Worm (Caenorhabditis elegans) whole organism, L1 larva: ENCODE data around the gene lec-6.

Experiments
- C16A3.4 ChIP-seq: fragments of 150-350 bp; optimal IDR thresholded peaks from 2 replicates; lab custom pipeline; 2014; ENCODE audit warnings: missing biosample characterization, missing genetic modification characterization
- C34B4.2 ChIP-seq: sonication (generic microtip); optimal IDR thresholded peaks from 2 replicates; lab custom pipeline; 2017; ENCODE audit warnings: mild to moderate bottlenecking, missing genetic modification characterization, missing compliant biosample characterization
- aha-1 ChIP-seq: fragments of 150-350 bp; optimal IDR thresholded peaks from 2 replicates; lab custom pipeline; 2014; ENCODE audit warnings: missing biosample characterization, missing genetic modification characterization
- alr-1 ChIP-seq: fragments of 200-800 bp; sonication (Bioruptor generic); optimal IDR thresholded peaks from 2 replicates; lab custom pipeline; 2018; ENCODE audit warnings: borderline replicate concordance, mild to moderate bottlenecking, missing genetic modification characterization, missing compliant biosample characterization
- ama-1 ChIP-seq: fragments of 150-350 bp; optimal IDR thresholded peaks from 2 replicates; lab custom pipeline; 2014
- blmp-1 ChIP-seq: fragments of 150-350 bp; optimal IDR thresholded peaks from 2 replicates; lab custom pipeline; 2014; ENCODE audit warnings: missing biosample characterization, missing genetic modification characterization
- ceh-8 ChIP-seq: fragments of 200-800 bp; sonication (Bioruptor generic); optimal IDR thresholded peaks from 2 replicates; lab custom pipeline; 2018; ENCODE audit warnings: mild to moderate bottlenecking, missing genetic modification characterization, moderate library complexity, missing compliant biosample characterization
- ceh-82 ChIP-seq, 3 experiments: fragments of 150-350 bp in 1 of 3; sonication (generic microtip) in 2 of 3; optimal IDR thresholded peaks; 2 replicates each; lab custom pipeline; 2014 to 2017; ENCODE audit warnings: missing biosample characterization in 3 of 3, missing genetic modification characterization in 3 of 3
- ceh-88 ChIP-seq: fragments of 200-800 bp; sonication (Bioruptor generic); IDR thresholded peaks from 2 replicates; pipeline ENCODE4 v1.3.6; 2022; ENCODE audit warnings: missing genetic modification characterization, missing compliant biosample characterization
- ceh-90 ChIP-seq: sonication (generic microtip); optimal IDR thresholded peaks from 2 replicates; lab custom pipeline; 2016; ENCODE audit warnings: missing genetic modification characterization, missing compliant biosample characterization
- ces-1 ChIP-seq: fragments of 150-350 bp; optimal IDR thresholded peaks from 2 replicates; lab custom pipeline; 2014; ENCODE audit warnings: missing biosample characterization, missing genetic modification reagents, missing genetic modification characterization
- dpl-1 ChIP-seq, 3 experiments: fragments of 150-350 bp in 2 of 3; sonication (generic microtip) in 1 of 3; optimal IDR thresholded peaks; 2 replicates each; lab custom pipeline; 2014 to 2017; ENCODE audit warnings: missing biosample characterization in 3 of 3, missing genetic modification characterization in 3 of 3, missing genetic modification reagents in 3 of 3
- efl-3 ChIP-seq: fragments of 200-800 bp; sonication (Bioruptor generic); optimal IDR thresholded peaks from 2 replicates; lab custom pipeline; 2018; ENCODE audit warnings: mild to moderate bottlenecking, missing genetic modification characterization, missing compliant biosample characterization
- egl-13 ChIP-seq: sonication (generic microtip); optimal IDR thresholded peaks from 2 replicates; lab custom pipeline; 2016; ENCODE audit warnings: missing genotype, missing genetic modification reagents, missing genetic modification characterization, missing compliant biosample characterization
- egl-27 ChIP-seq, 2 experiments: fragments of 150-350 bp in 1 of 2; sonication (generic microtip); optimal IDR thresholded peaks; 3 replicates each; lab custom pipeline; 2017 to 2018; ENCODE audit warnings: missing biosample characterization in 2 of 2, missing genetic modification characterization in 2 of 2, missing genetic modification reagents in 2 of 2
- hlh-17 ChIP-seq: fragments of 200-800 bp; sonication (Bioruptor generic); optimal IDR thresholded peaks from 2 replicates; lab custom pipeline; 2018; ENCODE audit warnings: missing genetic modification characterization, mild to moderate bottlenecking, missing compliant biosample characterization, moderate library complexity, borderline replicate concordance
- hlh-4 ChIP-seq: sonication (generic microtip); optimal IDR thresholded peaks from 2 replicates; lab custom pipeline; 2016; ENCODE audit warnings: mild to moderate bottlenecking, missing genetic modification characterization, missing compliant biosample characterization
- irx-1 ChIP-seq: sonication (generic microtip); optimal IDR thresholded peaks from 2 replicates; lab custom pipeline; 2016; ENCODE audit warnings: missing genetic modification characterization, missing compliant biosample characterization
- isw-1 ChIP-seq: fragments of 200-800 bp; sonication (Bioruptor generic); IDR thresholded peaks from 2 replicates; pipeline ENCODE4 v1.3.6; 2022; ENCODE audit warnings: missing genetic modification characterization, missing compliant biosample characterization
- jun-1 ChIP-seq: fragments of 150-350 bp; optimal IDR thresholded peaks from 2 replicates; lab custom pipeline; 2014; ENCODE audit warnings: missing biosample characterization, missing genetic modification reagents, missing genetic modification characterization
- lin-14 ChIP-seq: fragments of 200-800 bp; sonication (Bioruptor generic); optimal IDR thresholded peaks from 2 replicates; lab custom pipeline; 2018; ENCODE audit warnings: mild to moderate bottlenecking, missing genetic modification characterization, moderate library complexity, missing compliant biosample characterization
- lin-35 ChIP-seq, 2 experiments: fragments of 150-350 bp; optimal IDR thresholded peaks; 2 replicates each; lab custom pipeline; 2014; ENCODE audit warnings: missing biosample characterization in 2 of 2, missing genetic modification characterization in 2 of 2, missing genetic modification reagents in 2 of 2
- lin-39 ChIP-seq: fragments of 150-350 bp; optimal IDR thresholded peaks from 2 replicates; lab custom pipeline; 2014; ENCODE audit warnings: missing biosample characterization, missing genetic modification reagents, missing genetic modification characterization
- lsy-2 ChIP-seq, 2 experiments: fragments of 150-350 bp; optimal IDR thresholded peaks; 2 replicates each; lab custom pipeline; 2014; ENCODE audit warnings: missing biosample characterization in 2 of 2, missing genetic modification characterization in 2 of 2
- mab-9 ChIP-seq: fragments of 200-800 bp; sonication (Bioruptor generic); IDR thresholded peaks from 2 replicates; pipeline ENCODE4 v1.3.6; 2022; ENCODE audit warnings: missing genetic modification reagents, missing genetic modification characterization, missing compliant biosample characterization
- mdl-1 ChIP-seq, 2 experiments: fragments of 150-350 bp; optimal IDR thresholded peaks; 2 replicates each; lab custom pipeline; 2014 to 2017; ENCODE audit warnings: missing biosample characterization in 2 of 2, missing genetic modification characterization in 2 of 2, inconsistent platforms in 1 of 2
- mef-2 ChIP-seq: fragments of 150-350 bp; optimal IDR thresholded peaks from 2 replicates; lab custom pipeline; 2014; ENCODE audit warnings: missing biosample characterization, missing genetic modification characterization
- mep-1 ChIP-seq: fragments of 150-350 bp; optimal IDR thresholded peaks from 2 replicates; lab custom pipeline; 2014; ENCODE audit warnings: missing biosample characterization, missing genetic modification characterization
- nhr-11 ChIP-seq: fragments of 150-350 bp; optimal IDR thresholded peaks from 2 replicates; lab custom pipeline; 2014; ENCODE audit warnings: missing biosample characterization, missing genetic modification characterization
- nhr-19 ChIP-seq: fragments of 200-800 bp; sonication (Bioruptor generic); conservative IDR thresholded peaks from 2 replicates; pipeline ENCODE4 v1.3.6; 2022; ENCODE audit warnings: missing genetic modification characterization, missing compliant biosample characterization
- nhr-20 ChIP-seq: sonication (generic microtip); optimal IDR thresholded peaks from 2 replicates; lab custom pipeline; 2016; ENCODE audit warnings: mild to moderate bottlenecking, missing genetic modification characterization, missing compliant biosample characterization
- nhr-237 ChIP-seq: fragments of 150-350 bp; optimal IDR thresholded peaks from 2 replicates; lab custom pipeline; 2014; ENCODE audit warnings: missing biosample characterization, missing genetic modification characterization
- nhr-28 ChIP-seq: fragments of 150-350 bp; optimal IDR thresholded peaks from 2 replicates; lab custom pipeline; 2014; ENCODE audit warnings: missing biosample characterization, missing genetic modification characterization
- nhr-47 ChIP-seq: sonication (generic microtip); optimal IDR thresholded peaks from 2 replicates; lab custom pipeline; 2016; ENCODE audit warnings: mild to moderate bottlenecking, missing genetic modification characterization, moderate library complexity, missing compliant biosample characterization
- nhr-71 ChIP-seq: sonication (generic microtip); optimal IDR thresholded peaks from 2 replicates; lab custom pipeline; 2016; ENCODE audit warnings: mild to moderate bottlenecking, missing genetic modification characterization, moderate library complexity, missing compliant biosample characterization
- nhr-77 ChIP-seq: fragments of 150-350 bp; optimal IDR thresholded peaks from 2 replicates; lab custom pipeline; 2014; ENCODE audit warnings: missing biosample characterization, missing genetic modification characterization
- nhr-85 ChIP-seq: sonication (generic microtip); peaks from one replicate; lab custom pipeline; 2016; ENCODE audit warnings: missing genetic modification characterization, inconsistent platforms, missing compliant biosample characterization
- nhr-90 ChIP-seq: sonication (generic microtip); optimal IDR thresholded peaks from 2 replicates; lab custom pipeline; 2016; ENCODE audit warnings: mild to moderate bottlenecking, missing genetic modification characterization, missing compliant biosample characterization; ENCODE audit not compliant: poor library complexity
- pag-3 ChIP-seq: sonication (generic microtip); optimal IDR thresholded peaks from 2 replicates; lab custom pipeline; 2017; ENCODE audit warnings: missing genetic modification characterization, mild to moderate bottlenecking, missing compliant biosample characterization, antibody characterized with exemption, borderline replicate concordance; ENCODE audit not compliant: insufficient read depth
- pax-3 ChIP-seq: fragments of 200-800 bp; sonication (Bioruptor generic); optimal IDR thresholded peaks from 2 replicates; lab custom pipeline; 2018; ENCODE audit warnings: mild to moderate bottlenecking, missing genetic modification characterization, moderate library complexity, missing compliant biosample characterization
- skn-1 ChIP-seq: fragments of 150-350 bp; optimal IDR thresholded peaks from 2 replicates; lab custom pipeline; 2014; ENCODE audit warnings: missing biosample characterization, missing genetic modification characterization
- snu-23 ChIP-seq: sonication (generic microtip); optimal IDR thresholded peaks from 2 replicates; lab custom pipeline; 2016; ENCODE audit warnings: missing genetic modification characterization, missing compliant biosample characterization
- sptf-1 ChIP-seq: fragments of 150-350 bp; optimal IDR thresholded peaks from 2 replicates; lab custom pipeline; 2014; ENCODE audit warnings: missing biosample characterization, missing genetic modification characterization
- sup-37 ChIP-seq: fragments of 200-800 bp; sonication (Bioruptor generic); optimal IDR thresholded peaks from 2 replicates; lab custom pipeline; 2018; ENCODE audit warnings: mild to moderate bottlenecking, missing genetic modification characterization, missing compliant biosample characterization
- swsn-7 ChIP-seq: sonication (generic microtip); optimal IDR thresholded peaks from 2 replicates; lab custom pipeline; 2016; ENCODE audit warnings: missing genetic modification characterization, missing compliant biosample characterization
- unc-130 ChIP-seq: fragments of 150-350 bp; optimal IDR thresholded peaks from 2 replicates; lab custom pipeline; 2017; ENCODE audit warnings: missing biosample characterization, missing genetic modification characterization, inconsistent platforms
- unc-62 ChIP-seq: fragments of 150-350 bp; optimal IDR thresholded peaks from 2 replicates; lab custom pipeline; 2014; ENCODE audit warnings: missing biosample characterization, missing genetic modification reagents, missing genetic modification characterization
- vab-15 ChIP-seq: sonication (generic microtip); optimal IDR thresholded peaks from 2 replicates; lab custom pipeline; 2017; ENCODE audit warnings: missing genotype, mild to moderate bottlenecking, missing genetic modification characterization, missing compliant biosample characterization
- zag-1 ChIP-seq: fragments of 150-350 bp; optimal IDR thresholded peaks from 2 replicates; lab custom pipeline; 2014; ENCODE audit warnings: missing biosample characterization, missing genetic modification characterization
- ztf-11 ChIP-seq, 2 experiments: sonication (generic microtip); optimal IDR thresholded peaks; 2 replicates each; lab custom pipeline; 2016 to 2017; ENCODE audit warnings: missing genetic modification characterization in 2 of 2, missing biosample characterization in 1 of 2, missing compliant biosample characterization in 1 of 2
- ztf-4 ChIP-seq: fragments of 150-350 bp; optimal IDR thresholded peaks from 2 replicates; lab custom pipeline; 2014; ENCODE audit warnings: missing biosample characterization, missing genetic modification characterization

Gene lec-6

ce11 chrIII:563755-564154, 36.4 kb downstream of the lec-6 start:
- TF ChIP-seq dpl-1 (GFP tag; optimal IDR thresholded peaks at IDR 0.05; lab: Kevin White, UChicago) (peak in 1 of 3 experiments; percentile 5), snu-23 (GFP tag; lab: Kevin White, UChicago) (peak; percentile 23), blmp-1 (tag; lab: Kevin White, UChicago) (peak; percentile 86), unc-62 (GFP tag; lab: Kevin White, UChicago) (no peak), jun-1 (tag; lab: Kevin White, UChicago) (no peak), C16A3.4 (tag; lab: Kevin White, UChicago) (no peak), ztf-11 (tag; optimal IDR thresholded peaks at IDR 0.05; lab: Kevin White, UChicago) (no peak), pax-3 (tag; lab: Kevin White, UChicago) (no peak), nhr-237 (tag; lab: Kevin White, UChicago) (no peak), mdl-1 (tag; optimal IDR thresholded peaks at IDR 0.05; lab: Kevin White, UChicago) (no peak), mab-9 (GFP tag; lab: Robert Waterston, UW) (no peak), sptf-1 (tag; lab: Kevin White, UChicago) (no peak), alr-1 (tag; lab: Kevin White, UChicago) (no peak), vab-15 (no peak), efl-3 (GFP tag; lab: Kevin White, UChicago) (no peak), ama-1 (lab: Kevin White, UChicago) (no peak), ceh-88 (no peak), ces-1 (GFP tag; lab: Kevin White, UChicago) (no peak), ceh-8 (GFP tag; lab: Kevin White, UChicago) (no peak), lsy-2 (tag; optimal IDR thresholded peaks at IDR 0.05; lab: Kevin White, UChicago) (no peak), egl-13 (no peak), pag-3 (tag; lab: Kevin White, UChicago) (no peak), ztf-4 (tag; lab: Kevin White, UChicago) (no peak), egl-27 (tag; optimal IDR thresholded peaks at IDR 0.05; lab: Kevin White, UChicago) (no peak), mep-1 (tag; lab: Kevin White, UChicago) (no peak), nhr-11 (tag; lab: Kevin White, UChicago) (no peak), lin-14 (GFP tag; lab: Kevin White, UChicago) (peak; percentile 71), nhr-90 (tag; lab: Kevin White, UChicago) (peak; percentile 27), skn-1 (tag; lab: Kevin White, UChicago) (no peak), C34B4.2 (tag; lab: Kevin White, UChicago) (no peak)

- TF ChIP-seq aha-1 (tag; lab: Kevin White, UChicago) = no peak
- TF ChIP-seq unc-130 = no peak
- TF ChIP-seq nhr-20 (tag; lab: Kevin White, UChicago) = peak; percentile 63
- no peak for TF ChIP-seq ztf-4 (tag; lab: Kevin White, UChicago)
- peak; percentile 94 for TF ChIP-seq nhr-85 (tag; lab: Kevin White, UChicago)
- peak in 1 of 3 experiments; percentile 24 for TF ChIP-seq ceh-82 (tag; optimal IDR thresholded peaks at IDR 0.05; lab: Kevin White, UChicago)
- peak; percentile 24 for TF ChIP-seq C16A3.4 (tag; lab: Kevin White, UChicago)
- TF ChIP-seq nhr-28 (tag; lab: Kevin White, UChicago) = no peak
- no peak for TF ChIP-seq alr-1 (tag; lab: Kevin White, UChicago)
- TF ChIP-seq ceh-90 (tag; lab: Kevin White, UChicago) = no peak
- TF ChIP-seq hlh-17 = no peak
- TF ChIP-seq efl-3 (GFP tag; lab: Kevin White, UChicago) = no peak
- peak; percentile 61 for TF ChIP-seq nhr-90 (tag; lab: Kevin White, UChicago)
- TF ChIP-seq sup-37 (GFP tag; lab: Kevin White, UChicago) = no peak
- no peak for TF ChIP-seq nhr-19 (GFP tag; lab: Robert Waterston, UW)
- TF ChIP-seq ztf-11 (tag; optimal IDR thresholded peaks at IDR 0.05; lab: Kevin White, UChicago) = no peak
- TF ChIP-seq hlh-4 (tag; lab: Kevin White, UChicago) = no peak
- no peak for TF ChIP-seq nhr-71 (tag; lab: Kevin White, UChicago)
- TF ChIP-seq swsn-7 = peak; percentile 39
- peak; percentile 12 for TF ChIP-seq nhr-47 (tag; lab: Kevin White, UChicago)
- no peak for TF ChIP-seq mef-2 (tag; lab: Kevin White, UChicago)
- TF ChIP-seq zag-1 (tag; lab: Kevin White, UChicago) = no peak
- TF ChIP-seq pax-3 (tag; lab: Kevin White, UChicago) = no peak
- TF ChIP-seq isw-1 (GFP tag; lab: Robert Waterston, UW) = no peak
- TF ChIP-seq lin-35 (GFP tag; optimal IDR thresholded peaks at IDR 0.05; lab: Kevin White, UChicago) = peak; percentile 12 to 52
- no peak for TF ChIP-seq irx-1 (tag; lab: Kevin White, UChicago)
- TF ChIP-seq nhr-77 (tag; lab: Kevin White, UChicago) = no peak
- no peak for TF ChIP-seq lin-39
These were observed 41.3 kb downstream of the lec-6 start for ce11 chrIII:558832-559231.
